Worm (Caenorhabditis elegans) whole organism, young adult: ENCODE results near the gene kbp-1.

Experiments
- B0336.3 ChIP-seq: fragments of 200-800 bp; sonication (Bioruptor generic); IDR thresholded peaks from 2 replicates; pipeline ENCODE4 v1.3.6; 2022; ENCODE audit warnings: missing genetic modification characterization, missing compliant biosample characterization
- C17E4.6 ChIP-seq: fragments of 200-800 bp; sonication (Bioruptor generic); IDR thresholded peaks from 2 replicates; pipeline ENCODE4 v1.3.6; 2022; ENCODE audit warnings: missing genetic modification reagents, missing genetic modification characterization, missing compliant biosample characterization
- D2030.7 ChIP-seq: fragments of 200-800 bp; sonication (Bioruptor generic); IDR thresholded peaks from 2 replicates; pipeline ENCODE4 v1.3.6; 2022; ENCODE audit warnings: missing genetic modification reagents, missing genetic modification characterization, missing compliant biosample characterization
- F55B11.4 ChIP-seq: sonication (generic microtip); optimal IDR thresholded peaks from 2 replicates; lab custom pipeline; 2016; ENCODE audit warnings: missing compliant biosample characterization, missing genetic modification characterization, borderline replicate concordance; ENCODE audit not compliant: insufficient read depth
- K11D2.4 ChIP-seq: fragments of 200-800 bp; sonication (Bioruptor generic); IDR thresholded peaks from 2 replicates; pipeline ENCODE4 v1.3.6; 2022; ENCODE audit warnings: missing genetic modification reagents, missing genetic modification characterization, missing compliant biosample characterization
- Y53F4B.3 ChIP-seq: fragments of 200-800 bp; sonication (Bioruptor generic); IDR thresholded peaks from 2 replicates; pipeline ENCODE4 v1.3.6; 2022; ENCODE audit warnings: missing genetic modification reagents, missing genetic modification characterization, missing compliant biosample characterization
- Y79H2A.3 ChIP-seq: fragments of 200-800 bp; sonication (Bioruptor generic); conservative IDR thresholded peaks from 2 replicates; pipeline ENCODE4 v1.3.6; 2022; ENCODE audit warnings: missing genetic modification reagents, missing genetic modification characterization, missing compliant biosample characterization
- ZK185.1 ChIP-seq: sonication (generic microtip); optimal IDR thresholded peaks from 2 replicates; lab custom pipeline; 2016; ENCODE audit warnings: mild to moderate bottlenecking, missing genetic modification characterization, missing compliant biosample characterization; ENCODE audit not compliant: poor library complexity, severe bottlenecking
- atf-7 ChIP-seq: sonication (generic microtip); optimal IDR thresholded peaks from 2 replicates; lab custom pipeline; 2017; ENCODE audit warnings: mild to moderate bottlenecking, missing genetic modification characterization, missing compliant biosample characterization
- attf-5 ChIP-seq: fragments of 200-800 bp; sonication (Bioruptor generic); optimal IDR thresholded peaks from 2 replicates; lab custom pipeline; 2018; ENCODE audit warnings: mild to moderate bottlenecking, missing genetic modification characterization, missing compliant biosample characterization
- cebp-1 ChIP-seq, 2 experiments: fragments of 200-800 bp in 1 of 2; sonication (Bioruptor generic) in 1 of 2; sonication (generic microtip) in 1 of 2; IDR thresholded peaks in 1 of 2; optimal IDR thresholded peaks in 1 of 2; 2 replicates each; pipeline versions ENCODE4 v1.3.6 to Lab custom; 2017 to 2022; ENCODE audit warnings: missing compliant biosample characterization in 2 of 2, missing genetic modification characterization in 2 of 2, mild to moderate bottlenecking in 1 of 2, missing genetic modification reagents in 1 of 2, moderate library complexity in 1 of 2
- cebp-2 ChIP-seq: fragments of 200-800 bp; sonication (Bioruptor generic); IDR thresholded peaks from 2 replicates; pipeline ENCODE4 v1.3.6; 2022; ENCODE audit warnings: missing genetic modification characterization, missing compliant biosample characterization
- ceh-58 ChIP-seq: fragments of 200-800 bp; sonication (Bioruptor generic); IDR thresholded peaks from 2 replicates; pipeline ENCODE4 v1.3.6; 2022; ENCODE audit warnings: missing genetic modification characterization, missing compliant biosample characterization
- die-1 ChIP-seq: sonication (generic microtip); optimal IDR thresholded peaks from 2 replicates; lab custom pipeline; 2016; ENCODE audit warnings: missing genotype, mild to moderate bottlenecking, missing genetic modification characterization, missing compliant biosample characterization
- ets-4 ChIP-seq: fragments of 200-800 bp; sonication (Bioruptor generic); optimal IDR thresholded peaks from 2 replicates; lab custom pipeline; 2018; ENCODE audit warnings: mild to moderate bottlenecking, missing genetic modification characterization, missing compliant biosample characterization
- him-1 ChIP-seq: sonication (generic microtip); optimal IDR thresholded peaks from 2 replicates; lab custom pipeline; 2016; ENCODE audit warnings: missing genotype, missing genetic modification reagents, missing genetic modification characterization, missing compliant biosample characterization
- hsf-1 ChIP-seq: fragments of 200-800 bp; sonication (Bioruptor generic); IDR thresholded peaks from 2 replicates; pipeline ENCODE4 v1.3.6; 2022; ENCODE audit warnings: missing genetic modification reagents, missing genetic modification characterization, missing compliant biosample characterization
- let-607 ChIP-seq, 2 experiments: fragments of 200-800 bp in 1 of 2; sonication (Bioruptor generic) in 1 of 2; sonication (generic microtip) in 1 of 2; optimal IDR thresholded peaks; 2 replicates each; lab custom pipeline; 2016 to 2018; ENCODE audit warnings: mild to moderate bottlenecking in 2 of 2, missing compliant biosample characterization in 2 of 2, missing genetic modification characterization in 2 of 2, moderate library complexity in 2 of 2, missing genotype in 1 of 2
- lin-35 ChIP-seq, 3 experiments: fragments of 150-350 bp in 2 of 3; sonication (generic microtip) in 1 of 3; optimal IDR thresholded peaks; 2 replicates each; lab custom pipeline; 2014 to 2018; ENCODE audit warnings: missing biosample characterization in 3 of 3, missing genetic modification characterization in 3 of 3, missing genetic modification reagents in 3 of 3
- lin-40 ChIP-seq: sonication (generic microtip); optimal IDR thresholded peaks from 2 replicates; lab custom pipeline; 2016; ENCODE audit warnings: missing genetic modification characterization, mild to moderate bottlenecking, missing compliant biosample characterization, missing genotype, missing genetic modification reagents
- lin-54 ChIP-seq: fragments of 200-800 bp; sonication (Bioruptor generic); optimal IDR thresholded peaks from 2 replicates; lab custom pipeline; 2018; ENCODE audit warnings: mild to moderate bottlenecking, missing genetic modification characterization, missing compliant biosample characterization
- lir-1 ChIP-seq: fragments of 200-800 bp; sonication (Bioruptor generic); conservative IDR thresholded peaks from 2 replicates; pipeline ENCODE4 v1.3.6; 2022; ENCODE audit warnings: missing genetic modification reagents, missing genetic modification characterization, missing compliant biosample characterization
- madf-10 ChIP-seq: sonication (generic microtip); optimal IDR thresholded peaks from 2 replicates; lab custom pipeline; 2016; ENCODE audit warnings: mild to moderate bottlenecking, missing genetic modification characterization, missing compliant biosample characterization
- madf-8 ChIP-seq: fragments of 200-800 bp; sonication (Bioruptor generic); conservative IDR thresholded peaks from 2 replicates; pipeline ENCODE4 v1.3.6; 2022; ENCODE audit warnings: missing genetic modification reagents, missing genetic modification characterization, missing compliant biosample characterization
- nfyb-1 ChIP-seq: fragments of 200-800 bp; sonication (Bioruptor generic); IDR thresholded peaks from 2 replicates; pipeline ENCODE4 v1.3.6; 2022; ENCODE audit warnings: missing genetic modification reagents, missing genetic modification characterization, missing compliant biosample characterization
- nhr-120 ChIP-seq: fragments of 200-800 bp; sonication (Bioruptor generic); IDR thresholded peaks from 2 replicates; pipeline ENCODE4 v1.3.6; 2022; ENCODE audit warnings: missing genetic modification characterization, missing compliant biosample characterization
- nhr-27 ChIP-seq: fragments of 200-800 bp; sonication (Bioruptor generic); optimal IDR thresholded peaks from 2 replicates; lab custom pipeline; 2018; ENCODE audit warnings: mild to moderate bottlenecking, missing genetic modification characterization, moderate library complexity, missing compliant biosample characterization
- nhr-80 ChIP-seq: sonication (generic microtip); optimal IDR thresholded peaks from 2 replicates; lab custom pipeline; 2016; ENCODE audit warnings: missing genetic modification characterization, missing compliant biosample characterization
- nhr-90 ChIP-seq: sonication (generic microtip); optimal IDR thresholded peaks from 2 replicates; lab custom pipeline; 2016; ENCODE audit warnings: missing genotype, mild to moderate bottlenecking, missing genetic modification characterization, missing compliant biosample characterization
- pha-4 ChIP-seq: fragments of 150-350 bp; sonication (generic microtip); optimal IDR thresholded peaks from 2 replicates; lab custom pipeline; 2014; ENCODE audit warnings: missing biosample characterization, missing genetic modification reagents, missing genetic modification characterization
- rpc-1 ChIP-seq, 2 experiments: fragments of 150-350 bp in 1 of 2; sonication (generic microtip) in 1 of 2; optimal IDR thresholded peaks; 2 replicates each; lab custom pipeline; 2014 to 2018; ENCODE audit warnings: missing biosample characterization in 1 of 2, missing genetic modification characterization in 1 of 2, missing genetic modification reagents in 1 of 2, missing genotype in 1 of 2
- sea-2 ChIP-seq: fragments of 200-800 bp; sonication (Bioruptor generic); IDR thresholded peaks from 2 replicates; pipeline ENCODE4 v1.3.6; 2022; ENCODE audit warnings: missing genetic modification characterization, missing compliant biosample characterization
- snpc-1.3 ChIP-seq: sonication (generic microtip); optimal IDR thresholded peaks from 2 replicates; lab custom pipeline; 2017; ENCODE audit warnings: missing genetic modification characterization, mild to moderate bottlenecking, missing compliant biosample characterization, antibody characterized with exemption, moderate library complexity, missing genotype, missing genetic modification reagents; ENCODE audit not compliant: insufficient read depth
- snpc-3.4 ChIP-seq: sonication (generic microtip); optimal IDR thresholded peaks from 2 replicates; lab custom pipeline; 2017; ENCODE audit warnings: missing genetic modification characterization, mild to moderate bottlenecking, missing compliant biosample characterization, antibody characterized with exemption, moderate library complexity, missing genotype, missing genetic modification reagents
- somi-1 ChIP-seq: fragments of 200-800 bp; sonication (Bioruptor generic); optimal IDR thresholded peaks from 2 replicates; lab custom pipeline; 2018; ENCODE audit warnings: mild to moderate bottlenecking, missing genetic modification characterization, missing compliant biosample characterization
- tbp1 ChIP-seq: fragments of 200-800 bp; sonication (Bioruptor generic); optimal IDR thresholded peaks from 2 replicates; lab custom pipeline; 2018; ENCODE audit warnings: mild to moderate bottlenecking, missing genetic modification characterization, missing compliant biosample characterization
- tlf-1 ChIP-seq: fragments of 200-800 bp; sonication (Bioruptor generic); optimal IDR thresholded peaks from 2 replicates; lab custom pipeline; 2018; ENCODE audit warnings: mild to moderate bottlenecking, missing genetic modification characterization, missing compliant biosample characterization
- unc-62 ChIP-seq: fragments of 150-350 bp; optimal IDR thresholded peaks from 2 replicates; lab custom pipeline; 2014; ENCODE audit warnings: missing biosample characterization, missing genetic modification reagents, missing genetic modification characterization
- ztf-22 ChIP-seq: fragments of 200-800 bp; sonication (Bioruptor generic); optimal IDR thresholded peaks from 2 replicates; lab custom pipeline; 2018; ENCODE audit warnings: mild to moderate bottlenecking, missing genetic modification characterization, moderate library complexity, missing compliant biosample characterization

Gene kbp-1

DNA sequence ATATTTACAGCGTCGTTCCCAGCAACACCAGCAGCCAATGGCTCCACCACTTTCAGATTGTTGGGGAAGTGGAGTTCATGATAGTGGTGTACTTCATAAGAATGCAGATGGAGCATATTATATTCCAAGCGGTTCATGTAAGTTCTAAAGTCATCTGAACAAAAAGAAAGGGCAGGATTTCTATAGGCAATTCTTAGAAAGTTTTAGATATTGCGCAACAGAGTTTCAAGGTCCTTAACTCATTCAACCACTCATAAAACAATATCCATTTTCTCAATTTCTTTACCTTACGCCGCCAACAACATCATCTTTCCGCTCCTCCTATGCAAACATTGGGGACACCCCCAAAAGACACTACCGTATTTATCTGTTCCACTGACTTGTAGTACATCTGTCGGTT lies 38.1 kb upstream of the kbp-1 start:
- no peak for TF ChIP-seq him-1 (tag; lab: Kevin White, UChicago)
- no peak for TF ChIP-seq nhr-120 (GFP tag; lab: Robert Waterston, UW)

DNA sequence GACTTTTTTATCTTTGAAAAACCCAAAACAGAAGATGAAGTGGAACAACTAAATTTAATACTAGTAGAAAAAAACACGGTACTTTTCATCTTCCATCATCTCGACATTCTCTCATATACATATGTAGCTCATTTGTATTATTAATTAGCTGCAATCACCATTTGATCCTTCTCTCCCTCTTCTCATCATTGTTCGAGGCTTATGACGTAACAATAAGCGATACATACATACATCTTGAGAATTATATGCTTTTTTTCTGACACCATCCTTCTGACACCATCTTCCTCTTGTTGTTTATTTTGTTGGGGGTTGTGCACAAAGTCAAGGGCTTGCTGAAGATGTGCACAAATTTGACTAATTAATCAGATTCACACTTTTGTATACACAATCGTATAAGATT lies 32.1 kb upstream of the kbp-1 start:
- no peak for TF ChIP-seq somi-1 (GFP tag; lab: Kevin White, UChicago)
- no peak for TF ChIP-seq lin-35 (GFP tag; optimal IDR thresholded peaks at IDR 0.05; lab: Kevin White, UChicago)
- TF ChIP-seq F55B11.4, result no peak
- TF ChIP-seq rpc-1 (optimal IDR thresholded peaks at IDR 0.05; lab: Kevin White, UChicago), result no peak
- TF ChIP-seq rpc-1 (tag; optimal IDR thresholded peaks at IDR 0.05; lab: Kevin White, UChicago), result no peak
- TF ChIP-seq pha-4 (tag; lab: Kevin White, UChicago), result no peak
- TF ChIP-seq, all 124 proteins: peak for 0

DNA sequence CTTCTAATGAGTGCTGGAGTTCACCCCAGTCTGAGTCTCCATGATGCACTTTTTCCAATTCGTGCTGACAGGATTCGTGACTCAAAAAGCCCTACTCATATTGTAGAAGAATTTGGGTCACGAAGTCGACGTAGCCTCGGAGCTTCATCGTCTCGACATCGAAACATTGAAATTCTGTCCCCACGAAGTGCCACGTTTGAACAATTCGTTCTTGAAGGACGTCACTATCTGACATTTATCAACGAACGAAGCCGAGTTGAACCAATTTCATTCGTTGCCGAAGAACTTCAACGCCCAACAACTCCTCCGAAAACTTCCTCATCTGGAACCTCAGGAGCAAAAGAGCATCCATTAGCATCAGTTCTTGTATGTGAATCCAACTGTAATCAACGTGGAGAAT lies 30.3 kb upstream of the kbp-1 start:
- TF ChIP-seq nfyb-1 (GFP tag; lab: Robert Waterston, UW), result no peak
- TF ChIP-seq snpc-1.3 (tag; lab: Kevin White, UChicago), result no peak
- no peak for TF ChIP-seq nhr-27 (tag; lab: Kevin White, UChicago)
- TF ChIP-seq hsf-1 (GFP tag; lab: Robert Waterston, UW), result no peak
- no peak for TF ChIP-seq K11D2.4
- no peak for TF ChIP-seq snpc-3.4 (tag; lab: Kevin White, UChicago)
- TF ChIP-seq lin-54 (GFP tag; lab: Kevin White, UChicago), result no peak
- TF ChIP-seq tlf-1 (GFP tag; lab: Kevin White, UChicago), result no peak
- TF ChIP-seq Y53F4B.3 (GFP tag; lab: Robert Waterston, UW), result no peak
- TF ChIP-seq die-1 (tag; lab: Kevin White, UChicago), result no peak
- TF ChIP-seq Y79H2A.3 (GFP tag; lab: Robert Waterston, UW), result no peak
- TF ChIP-seq D2030.7, result no peak
- TF ChIP-seq tbp1 (GFP tag; lab: Kevin White, UChicago), result no peak
- TF ChIP-seq ZK185.1 (tag; lab: Kevin White, UChicago), result no peak

DNA sequence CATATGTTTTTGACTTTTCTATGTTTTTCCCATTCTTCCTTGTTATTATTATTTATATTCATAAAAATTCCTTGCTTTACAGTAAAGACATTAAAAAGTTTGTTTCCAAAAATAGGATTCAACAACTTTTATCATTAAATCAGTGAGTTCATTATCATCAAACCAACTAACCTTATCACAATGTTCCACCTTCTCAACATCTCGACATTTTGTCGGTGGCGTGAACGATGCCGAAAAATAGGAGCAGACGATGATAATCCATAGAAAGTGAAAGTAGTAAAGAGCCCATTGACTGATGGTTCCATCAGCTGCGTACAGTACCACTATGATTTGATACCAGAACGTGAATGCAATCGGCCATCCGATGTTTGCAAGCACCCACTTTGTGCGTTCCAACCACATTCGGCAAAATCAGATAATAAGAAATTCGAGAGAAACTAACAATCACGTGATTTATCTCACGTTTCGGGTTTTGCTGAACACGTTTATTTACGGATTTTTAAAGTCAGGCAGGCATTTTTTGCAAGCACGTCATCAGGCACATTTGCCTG lies 20.7 kb upstream of the kbp-1 start, which contains the start of gene dhhc-5:
TSS of gene dhhc-5 (minus strand) at position 406 of the 551 bp plus-strand sequence.
- TF ChIP-seq lin-40 (tag; lab: Kevin White, UChicago), result no peak
- TF ChIP-seq nhr-80 (tag; lab: Kevin White, UChicago), result peak; percentile 56

DNA sequence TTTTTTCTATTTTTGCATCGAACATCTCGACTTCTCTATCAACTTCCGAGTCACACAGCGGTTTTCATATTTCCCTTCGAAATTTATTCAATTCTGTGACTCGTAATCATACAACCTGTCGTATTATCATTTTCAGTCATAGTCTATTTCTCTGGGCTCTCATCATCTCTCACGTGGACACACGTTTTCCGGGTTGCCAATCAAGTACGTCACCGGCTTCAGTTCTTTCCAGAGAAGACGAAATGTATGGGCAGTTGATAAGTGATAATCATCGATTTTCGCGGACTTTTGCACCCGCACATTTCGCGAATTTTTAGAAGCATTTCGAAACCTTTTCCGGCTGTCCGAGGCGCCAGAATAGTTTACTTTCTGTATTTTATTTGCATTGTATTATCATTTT lies 19.2 kb upstream of the kbp-1 start, which contains the start of gene srv-1:
TSS of gene srv-1 (plus strand) at position 131 of the 400 bp plus-strand sequence.
- TF ChIP-seq cebp-1 (GFP tag; IDR thresholded peaks at IDR 0.05; lab: Robert Waterston, UW) (peak; percentile 53; the same call in 1 of the 2 replicates), cebp-1 (tag; optimal IDR thresholded peaks at IDR 0.05; lab: Kevin White, UChicago) (peak; percentile 72), lir-1 (0 out of 2 replicates have a peak, but pooled peaks have one; percentile 9), lin-54 (GFP tag; lab: Kevin White, UChicago) (peak; percentile 33), unc-62 (GFP tag; lab: Kevin White, UChicago) (peak; percentile 40), snpc-3.4 (tag; lab: Kevin White, UChicago) (no peak), ets-4 (peak; percentile 92), pha-4 (tag; lab: Kevin White, UChicago) (no peak), nhr-90 (peak; percentile 45), sea-2 (GFP tag; lab: Robert Waterston, UW) (no peak), atf-7 (peak; percentile 86), let-607 (tag; optimal IDR thresholded peaks at IDR 0.05; lab: Kevin White, UChicago) (peak; percentile 49 to 62), ztf-22 (peak; percentile 70), B0336.3 (GFP tag; lab: Robert Waterston, UW) (peak; percentile 57; the same call in 1 of the 2 replicates), nhr-80 (tag; lab: Kevin White, UChicago) (peak; percentile 98), ceh-58 (GFP tag; lab: Robert Waterston, UW) (no peak), madf-8 (GFP tag; lab: Robert Waterston, UW) (no peak), C17E4.6 (no peak), tbp1 (GFP tag; lab: Kevin White, UChicago) (peak; percentile 32), madf-10 (tag; lab: Kevin White, UChicago) (peak; percentile 25), attf-5 (GFP tag; lab: Kevin White, UChicago) (peak; percentile 15), cebp-2 (GFP tag; lab: Robert Waterston, UW) (0 out of 2 replicates have a peak, but pooled peaks have one; percentile 31)
